Worm (Caenorhabditis elegans): ENCODE measurements around the gene Y38H6A.1.
"Not testable (repeated sequence)": the region's sequence is repeated elsewhere in the genome, so short reads cannot be mapped to it uniquely, and the experiment has no call there.

The Y38H6A.1 gene

ce11 chrV:20294388-20294787 lies 31.1 kb upstream of the Y38H6A.1 start, which contains the start of gene clec-261:
TSS of gene clec-261 (minus strand) at chrV:20294488.
- TF ChIP-seq nhr-237 (tag; optimal IDR thresholded peaks at IDR 0.05): no peak
- TF ChIP-seq tbx-8 (GFP tag; optimal IDR thresholded peaks at IDR 0.05): no peak
- no peak for TF ChIP-seq sptf-1 (tag; optimal IDR thresholded peaks at IDR 0.05)
- TF ChIP-seq unc-39 (tag; optimal IDR thresholded peaks at IDR 0.05): no peak
- no peak for TF ChIP-seq flh-1 (GFP tag; optimal IDR thresholded peaks at IDR 0.05)
- no peak for TF ChIP-seq elt-1 (tag; optimal IDR thresholded peaks at IDR 0.05; ENCODE audit: borderline replicate concordance, insufficient read depth)

ce11 chrV:20297650-20298049 lies 27.9 kb upstream of the Y38H6A.1 start, which contains the start of gene ZC15.5:
TSS of gene ZC15.5 (plus strand) at chrV:20297950.
- TF ChIP-seq elt-1 (tag; optimal IDR thresholded peaks at IDR 0.05; ENCODE audit: borderline replicate concordance, insufficient read depth): no peak
- TF ChIP-seq hlh-1 (tag; optimal IDR thresholded peaks at IDR 0.05): no peak
- no peak for TF ChIP-seq mep-1 (tag; optimal IDR thresholded peaks at IDR 0.05)

DNA sequence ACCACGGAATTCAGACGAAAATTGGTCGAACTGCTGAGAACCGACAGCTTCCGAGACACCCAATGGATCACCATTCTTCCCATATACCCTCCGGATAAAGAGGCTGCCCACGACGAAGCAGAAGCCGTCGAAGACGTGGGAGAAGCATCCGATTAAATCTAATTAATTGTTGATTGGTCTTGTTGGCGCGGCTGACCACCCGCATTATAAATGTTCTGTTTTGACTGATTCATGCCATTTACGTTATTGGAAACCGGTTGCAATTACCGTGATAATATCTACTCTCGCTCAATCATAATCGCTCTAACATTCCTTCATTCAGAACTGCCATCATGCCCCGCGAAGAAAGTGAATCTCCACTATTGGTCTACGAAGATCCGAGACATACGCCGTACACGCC lies 22.2 kb upstream of the Y38H6A.1 start, which contains the start of gene ZC15.3:
ZC15.3 (plus strand) TSS at position 301 of the 400 bp plus-strand sequence.
- TF ChIP-seq snpc-4, lsy-2, unc-39 (tag; optimal IDR thresholded peaks at IDR 0.05): not testable (repeated sequence)

DNA sequence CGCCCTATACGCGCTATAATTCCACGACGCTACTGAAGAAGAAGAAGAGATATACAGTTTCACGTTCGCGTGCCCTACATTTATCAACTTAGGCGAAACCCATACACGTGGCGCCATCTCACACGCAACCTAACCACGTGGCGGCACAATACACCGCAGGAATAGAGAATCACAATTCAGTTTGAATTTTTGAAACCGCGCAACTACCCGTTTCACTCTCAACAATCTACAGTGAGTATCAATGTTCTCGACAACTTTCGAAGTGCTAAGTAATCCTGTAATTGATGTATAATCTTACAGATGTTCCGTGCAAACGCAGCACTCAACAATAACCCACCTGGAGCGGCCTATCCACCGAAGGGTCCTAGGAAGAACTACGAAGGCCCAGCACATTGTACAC lies 19.7 kb upstream of the Y38H6A.1 start, which contains the start of gene ZC15.1:
ZC15.1 (plus strand) TSS at position 301 of the 400 bp plus-strand sequence.
- TF ChIP-seq unc-39 (tag; optimal IDR thresholded peaks at IDR 0.05): no peak
- no peak for TF ChIP-seq unc-120 (tag; optimal IDR thresholded peaks at IDR 0.05; ENCODE audit: poor library complexity, severe bottlenecking)
- no peak for TF ChIP-seq sptf-1 (tag; optimal IDR thresholded peaks at IDR 0.05)
- TF ChIP-seq elt-1 (tag; optimal IDR thresholded peaks at IDR 0.05; ENCODE audit: borderline replicate concordance, insufficient read depth): no peak
- no peak for TF ChIP-seq blmp-1 (tag; optimal IDR thresholded peaks at IDR 0.05)
- TF ChIP-seq lsy-2 (tag; optimal IDR thresholded peaks at IDR 0.05): no peak
- no peak for TF ChIP-seq sem-2 (GFP tag; optimal IDR thresholded peaks at IDR 0.05)
- no peak for TF ChIP-seq pha-4 (tag; optimal IDR thresholded peaks at IDR 0.05)
- no peak for TF ChIP-seq unc-62 (GFP tag; optimal IDR thresholded peaks at IDR 0.05)
- TF ChIP-seq ham-2 (GFP tag; optimal IDR thresholded peaks at IDR 0.05): no peak
- TF ChIP-seq lin-32 (GFP tag; optimal IDR thresholded peaks at IDR 0.05): no peak
- TF ChIP-seq flh-1 (GFP tag; optimal IDR thresholded peaks at IDR 0.05): no peak
- no peak for TF ChIP-seq nhr-12 (tag; optimal IDR thresholded peaks at IDR 0.05)
- TF ChIP-seq elt-3 (tag; optimal IDR thresholded peaks at IDR 0.05): no peak
- TF ChIP-seq mab-5 (tag; optimal IDR thresholded peaks at IDR 0.05): no peak
- no peak for TF ChIP-seq zip-8 (tag; optimal IDR thresholded peaks at IDR 0.05)
- no peak for TF ChIP-seq ces-1 (GFP tag; optimal IDR thresholded peaks at IDR 0.05)
- no peak for TF ChIP-seq M03D4.4 (tag; optimal IDR thresholded peaks at IDR 0.05)

DNA sequence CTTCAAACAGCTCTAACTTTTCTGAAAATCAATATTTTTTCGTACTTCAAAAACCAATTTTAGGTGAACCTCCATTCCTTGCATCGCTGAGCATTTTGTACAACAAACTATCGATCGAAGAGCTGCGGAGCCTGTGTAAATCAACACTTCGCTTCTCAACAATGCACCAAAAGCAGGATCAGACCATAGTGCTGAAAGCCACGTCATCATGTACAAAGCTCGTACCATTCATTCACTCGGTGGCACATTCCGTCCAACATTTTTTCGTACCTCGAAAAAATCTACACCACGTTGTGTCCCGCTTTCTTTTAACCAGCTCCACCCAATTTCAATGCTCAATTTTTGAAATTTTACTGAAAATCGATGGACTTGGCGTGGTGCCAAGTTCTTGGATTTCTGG lies 14.9 kb upstream of the Y38H6A.1 start, which contains the start of gene ZC15.10:
ZC15.10 (plus strand) TSS at position 162 of the 400 bp plus-strand sequence.
- TF ChIP-seq blmp-1 (tag; optimal IDR thresholded peaks at IDR 0.05) (no peak), tbx-8 (GFP tag; optimal IDR thresholded peaks at IDR 0.05) (no peak), elt-1 (tag; optimal IDR thresholded peaks at IDR 0.05; ENCODE audit: borderline replicate concordance, insufficient read depth) (no peak), mls-2 (tag; optimal IDR thresholded peaks at IDR 0.05) (no peak)

DNA sequence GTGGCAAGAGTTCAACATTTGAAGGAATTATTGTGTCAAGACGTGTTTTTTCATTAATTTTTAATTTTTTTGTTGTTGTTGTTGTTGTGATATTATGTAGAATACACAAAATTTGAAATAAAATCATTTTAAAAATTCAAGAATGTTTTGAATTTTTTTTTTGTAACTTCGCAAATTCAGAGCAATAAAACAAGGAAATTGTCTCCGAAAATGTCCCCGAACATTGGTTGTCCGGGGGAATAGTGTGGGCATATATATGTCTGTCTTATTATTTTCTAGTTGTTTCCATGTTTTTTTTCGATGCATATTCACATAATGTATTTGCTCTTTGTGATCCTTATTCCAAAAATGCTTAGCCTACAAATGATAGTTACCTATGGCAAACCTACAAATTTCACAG lies 14.0 kb upstream of the Y38H6A.1 start, which contains the start of gene clec-262:
clec-262 (plus strand) TSS at position 301 of the 400 bp plus-strand sequence.
- TF ChIP-seq lin-13 (tag; optimal IDR thresholded peaks at IDR 0.05) (no peak), nhr-12 (tag; optimal IDR thresholded peaks at IDR 0.05) (no peak), nhr-237 (tag; optimal IDR thresholded peaks at IDR 0.05) (no peak), elt-3 (tag; optimal IDR thresholded peaks at IDR 0.05) (no peak), nhr-28 (tag; optimal IDR thresholded peaks at IDR 0.05) (no peak), snpc-4 (tag; optimal IDR thresholded peaks at IDR 0.05) (no peak), mep-1 (tag; optimal IDR thresholded peaks at IDR 0.05) (no peak), ztf-11 (tag; optimal IDR thresholded peaks at IDR 0.05) (no peak), unc-62 (GFP tag; optimal IDR thresholded peaks at IDR 0.05) (no peak), unc-120 (tag; optimal IDR thresholded peaks at IDR 0.05; ENCODE audit: poor library complexity, severe bottlenecking) (no peak), flh-1 (GFP tag; optimal IDR thresholded peaks at IDR 0.05) (no peak), drap-1 (GFP tag; optimal IDR thresholded peaks at IDR 0.05) (no peak), cnd-1 (tag; optimal IDR thresholded peaks at IDR 0.05) (no peak), ceh-43 (GFP tag; optimal IDR thresholded peaks at IDR 0.05) (no peak), sem-2 (GFP tag; optimal IDR thresholded peaks at IDR 0.05) (no peak)
